Worm (Caenorhabditis elegans): ENCODE measurements around the gene D1044.4.

Gene D1044.4

ce11 chrIII:5506023-5506597 lies 15.7 kb downstream of the D1044.4 start:
- no peak for TF ChIP-seq nhr-11 (tag; optimal IDR thresholded peaks at IDR 0.05)
- peak; percentile 36 for TF ChIP-seq elt-2 (tag; optimal IDR thresholded peaks at IDR 0.05)
- no peak for TF ChIP-seq nhr-76 (tag; optimal IDR thresholded peaks at IDR 0.05)
- no peak for TF ChIP-seq skn-1 (tag; optimal IDR thresholded peaks at IDR 0.05)
- no peak for TF ChIP-seq lin-15B (tag; optimal IDR thresholded peaks at IDR 0.05)
- no peak for TF ChIP-seq lin-39 (tag; optimal IDR thresholded peaks at IDR 0.05)
- TF ChIP-seq nhr-23 (tag; optimal IDR thresholded peaks at IDR 0.05): peak; percentile 79
- peak; percentile 71 for TF ChIP-seq nhr-43 (tag; optimal IDR thresholded peaks at IDR 0.05; ENCODE audit: poor library complexity, severe bottlenecking)
- TF ChIP-seq hmg-11 (tag; optimal IDR thresholded peaks at IDR 0.05): no peak
- peak; percentile 92 for TF ChIP-seq ama-1 (optimal IDR thresholded peaks at IDR 0.05)
- TF ChIP-seq nhr-25 (tag; optimal IDR thresholded peaks at IDR 0.05): peak; percentile 40
- no peak for TF ChIP-seq elt-3 (tag; optimal IDR thresholded peaks at IDR 0.05)
- peak; percentile 72 for TF ChIP-seq lsy-12 (tag; optimal IDR thresholded peaks at IDR 0.05)
- peak; percentile 56 for TF ChIP-seq R02D3.7 (tag; optimal IDR thresholded peaks at IDR 0.05)
- peak; percentile 27 for TF ChIP-seq tbx-2 (tag; optimal IDR thresholded peaks at IDR 0.05)
- TF ChIP-seq fkh-2 (tag; optimal IDR thresholded peaks at IDR 0.05): no peak
- no peak for TF ChIP-seq zag-1 (tag; optimal IDR thresholded peaks at IDR 0.05)
- peak; percentile 35 for TF ChIP-seq pha-4 (tag; optimal IDR thresholded peaks at IDR 0.05)
- no peak for TF ChIP-seq ztf-11 (tag; optimal IDR thresholded peaks at IDR 0.05)
- peak; percentile 44 for TF ChIP-seq jun-1 (tag; optimal IDR thresholded peaks at IDR 0.05)

DNA sequence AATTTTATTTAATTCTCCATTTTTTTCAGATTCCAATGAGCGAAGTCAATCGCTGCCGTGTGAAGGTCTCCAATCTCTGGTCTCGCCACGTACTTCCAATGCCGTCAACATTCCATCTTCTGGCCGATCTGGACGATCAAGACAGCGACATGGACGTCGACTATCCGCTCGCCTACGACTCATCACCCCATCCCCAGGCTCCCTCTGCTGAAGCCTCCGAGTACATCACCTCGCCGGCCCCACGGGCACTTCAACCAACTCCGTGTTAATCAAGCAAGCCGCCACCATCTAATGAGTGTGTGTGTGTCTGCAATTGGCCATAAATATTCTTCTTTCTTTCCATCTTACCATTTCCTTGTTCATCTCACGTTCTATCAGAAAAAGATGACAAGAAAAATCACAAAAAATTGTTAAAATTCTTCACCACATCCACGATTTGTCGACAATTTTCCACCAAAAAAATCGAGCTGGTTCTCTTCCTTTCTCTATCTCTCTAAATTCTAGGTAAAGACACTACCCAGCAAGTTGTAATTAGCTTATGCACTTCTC lies 16.3 kb downstream of the D1044.4 start:
- TF ChIP-seq jun-1 (tag; optimal IDR thresholded peaks at IDR 0.05) (no peak), ama-1 (optimal IDR thresholded peaks at IDR 0.05) (peak; percentile 44)

DNA sequence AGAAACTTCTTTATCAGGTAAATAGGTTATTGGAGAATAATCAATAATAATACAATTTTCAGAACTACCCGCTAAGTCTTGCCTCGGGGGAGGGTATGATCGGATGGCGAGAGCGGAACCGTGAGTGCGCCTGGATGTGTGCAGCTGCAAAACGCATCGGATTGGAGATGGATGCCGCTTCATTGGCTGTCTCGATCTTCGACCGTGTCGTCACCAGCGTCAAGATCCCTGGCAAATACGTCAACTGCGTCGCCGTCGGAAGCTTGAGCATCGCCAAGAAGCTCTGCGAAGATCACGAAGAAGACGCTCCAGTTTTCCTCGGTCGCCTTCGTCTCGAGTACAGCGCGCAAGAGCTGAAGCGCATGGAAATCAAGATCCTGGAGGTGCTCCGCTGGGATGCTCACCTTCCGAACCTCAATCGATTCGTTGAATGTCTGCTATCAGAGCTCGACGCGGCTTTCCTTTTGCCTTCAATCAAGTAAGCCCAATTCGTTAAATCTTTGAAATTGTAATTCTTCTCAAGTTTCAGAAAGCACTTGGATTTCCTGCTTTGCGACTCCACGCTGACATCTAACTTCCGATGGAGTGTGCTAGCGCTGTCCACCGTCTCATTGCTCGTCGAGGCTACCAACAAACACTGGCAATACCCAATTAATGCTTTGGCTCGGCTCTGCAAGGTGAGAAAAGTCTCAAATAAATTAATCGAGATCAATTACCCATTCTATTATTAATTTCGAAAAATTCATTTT lies 16.9 kb downstream of the D1044.4 start:
- TF ChIP-seq nhr-43 (tag; optimal IDR thresholded peaks at IDR 0.05; ENCODE audit: poor library complexity, severe bottlenecking): peak; percentile 42
- no peak for TF ChIP-seq hmg-11 (tag; optimal IDR thresholded peaks at IDR 0.05)

DNA sequence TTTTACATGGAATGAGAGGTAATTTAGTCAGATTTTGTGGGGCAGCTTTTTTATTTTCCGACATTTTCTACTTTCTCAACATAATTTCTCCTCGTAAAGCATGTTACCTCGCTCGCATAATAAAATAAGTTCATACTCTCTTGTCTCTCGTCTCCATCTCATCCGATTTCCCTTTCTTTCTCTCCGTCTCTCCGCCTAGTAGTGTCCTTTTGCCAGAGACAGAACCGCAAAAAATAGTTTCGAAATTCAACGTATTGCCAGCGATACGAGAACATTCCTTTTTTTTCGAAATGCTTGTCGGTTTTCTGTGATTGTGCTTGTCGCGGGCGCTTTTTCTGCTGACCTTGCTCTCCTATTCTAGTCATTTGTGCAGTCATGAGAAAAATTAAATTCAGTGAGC lies 17.7 kb downstream of the D1044.4 start:
- TF ChIP-seq daf-12 (tag; optimal IDR thresholded peaks at IDR 0.05) (no peak), jun-1 (tag; optimal IDR thresholded peaks at IDR 0.05) (peak; percentile 77), tbx-2 (tag; optimal IDR thresholded peaks at IDR 0.05) (no peak), nhr-23 (tag; optimal IDR thresholded peaks at IDR 0.05) (peak; percentile 45), nhr-25 (tag; optimal IDR thresholded peaks at IDR 0.05) (peak; percentile 90), egl-5 (tag; optimal IDR thresholded peaks at IDR 0.05) (peak; percentile 12), lin-39 (tag; optimal IDR thresholded peaks at IDR 0.05) (peak; percentile 4), lsy-12 (tag; optimal IDR thresholded peaks at IDR 0.05) (peak; percentile 40), ama-1 (optimal IDR thresholded peaks at IDR 0.05) (peak; percentile 98), nfya-1 (tag; optimal IDR thresholded peaks at IDR 0.05; ENCODE audit: insufficient read depth) (peak; percentile 70), elt-2 (tag; optimal IDR thresholded peaks at IDR 0.05) (peak; percentile 56), egl-27 (tag; optimal IDR thresholded peaks at IDR 0.05) (no peak), ztf-4 (tag; optimal IDR thresholded peaks at IDR 0.05) (peak; percentile 44), ceh-82 (tag; optimal IDR thresholded peaks at IDR 0.05) (no peak), ceh-28 (tag; optimal IDR thresholded peaks at IDR 0.05) (peak; percentile 56), snpc-4 (tag; optimal IDR thresholded peaks at IDR 0.05) (peak; percentile 56), lin-15B (tag; optimal IDR thresholded peaks at IDR 0.05) (peak; percentile 25), nhr-43 (tag; optimal IDR thresholded peaks at IDR 0.05; ENCODE audit: poor library complexity, severe bottlenecking) (peak; percentile 28), ZK546.5 (tag; optimal IDR thresholded peaks at IDR 0.05) (no peak), hmg-11 (tag; optimal IDR thresholded peaks at IDR 0.05) (peak; percentile 28), elt-3 (tag; optimal IDR thresholded peaks at IDR 0.05) (peak in 1 of 3 experiments; percentile 38), skn-1 (tag; optimal IDR thresholded peaks at IDR 0.05) (peak; percentile 15), fkh-10 (GFP tag; optimal IDR thresholded peaks at IDR 0.05) (peak; percentile 29), pqm-1 (tag; optimal IDR thresholded peaks at IDR 0.05) (peak; percentile 34), eor-1 (tag; optimal IDR thresholded peaks at IDR 0.05) (no peak), nhr-11 (tag; optimal IDR thresholded peaks at IDR 0.05) (no peak)
